Fruit fly (Drosophila melanogaster): ENCODE data around the gene Cpr97Eb.

- TF ChIP-seq CTCF (optimal IDR thresholded peaks at IDR 0.05) (no peak), CG8478 (optimal IDR thresholded peaks at IDR 0.05) (no peak)
Observed at dm6 chr3R:27056152-27056551, 34.8 kb downstream of the Cpr97Eb start.
